In genomic region chrIV:16505632-16506203, ce11 we compare ENCODE assay signal across 2 worm cellular contexts.
TF ChIP-seq lines count a peak whose summit lies in the region.

Gene zip-7, minus strand, starts transcription at chrIV:16505682.

TF ChIP-seq in whole organism, late embryonic, 69 proteins besides CTCF, POLR2A, EP300 and RAD21:
- TF ChIP-seq odd-2 (tag; optimal IDR thresholded peaks at IDR 0.05; lab: Kevin White, UChicago) (peak; percentile 5), ceh-22 (tag; optimal IDR thresholded peaks at IDR 0.05; lab: Kevin White, UChicago) (no peak)
TF ChIP-seq in whole organism, late embryonic: peak in this region for 1.

TF ChIP-seq in whole organism, mixed stage, embryonic, 35 proteins besides CTCF, POLR2A, EP300 and RAD21:
- TF ChIP-seq lin-32 (GFP tag; optimal IDR thresholded peaks at IDR 0.05; lab: Kevin White, UChicago) (no peak), zip-8 (tag; optimal IDR thresholded peaks at IDR 0.05; lab: Kevin White, UChicago) (peak; percentile 90), nhr-2 (tag; optimal IDR thresholded peaks at IDR 0.05; lab: Kevin White, UChicago) (peak; percentile 54)
TF ChIP-seq in whole organism, mixed stage, embryonic: peak in this region for 2.
